Fruit fly (Drosophila melanogaster) whole organism, pupa: ENCODE results near the gene His3.3B.

ENCODE experiments used
- CG10348 ChIP-seq: fragments of 200-800 bp; sonication (Bioruptor generic); IDR thresholded peaks from 2 replicates; pipeline ENCODE4 v1.3.6; 2022; ENCODE audit warnings: missing biosample characterization, missing genetic modification characterization
- CG12605 ChIP-seq: fragments of 200-800 bp; sonication (Bioruptor generic); IDR thresholded peaks from 2 replicates; pipeline ENCODE4 v1.3.6; 2022; ENCODE audit warnings: missing biosample characterization, missing genetic modification characterization
- CG13204 ChIP-seq: fragments of 200-800 bp; sonication (Bioruptor generic); optimal IDR thresholded peaks from 2 replicates; lab custom pipeline; 2018; ENCODE audit warnings: missing biosample characterization, mild to moderate bottlenecking, missing genetic modification characterization, moderate library complexity
- CG14655 ChIP-seq: fragments of 200-800 bp; sonication (Bioruptor generic); optimal IDR thresholded peaks from 3 replicates; lab custom pipeline; 2017; ENCODE audit warnings: mild to moderate bottlenecking, missing biosample characterization, missing genetic modification reagents, missing genetic modification characterization
- CG15710 ChIP-seq: fragments of 200-800 bp; sonication (Bioruptor generic); optimal IDR thresholded peaks from 2 replicates; lab custom pipeline; 2018; ENCODE audit warnings: missing biosample characterization, mild to moderate bottlenecking, missing genetic modification characterization, moderate library complexity
- CG17806 ChIP-seq: fragments of 200-800 bp; sonication (Bioruptor generic); optimal IDR thresholded peaks from 2 replicates; lab custom pipeline; 2018; ENCODE audit warnings: missing biosample characterization, mild to moderate bottlenecking, missing genetic modification characterization, moderate library complexity
- CG32121 ChIP-seq: fragments of 200-800 bp; sonication (Bioruptor generic); IDR thresholded peaks from 2 replicates; pipeline ENCODE4 v1.3.6; 2022; ENCODE audit warnings: missing biosample characterization, missing genetic modification characterization
- CG34367 ChIP-seq: fragments of 200-800 bp; sonication (Bioruptor generic); optimal IDR thresholded peaks from 2 replicates; lab custom pipeline; 2018; ENCODE audit warnings: missing biosample characterization, mild to moderate bottlenecking, missing genetic modification characterization
- CG4496 ChIP-seq: fragments of 200-800 bp; sonication (Bioruptor generic); IDR thresholded peaks from 3 replicates; pipeline ENCODE4 v1.3.6; 2022; ENCODE audit warnings: missing biosample characterization, missing genetic modification characterization
- CG8159 ChIP-seq: fragments of 200-800 bp; sonication (Bioruptor generic); optimal IDR thresholded peaks from 3 replicates; lab custom pipeline; 2018; ENCODE audit warnings: missing biosample characterization, mild to moderate bottlenecking, missing genetic modification characterization, moderate library complexity
- CG8301 ChIP-seq: fragments of 200-800 bp; sonication (Bioruptor generic); optimal IDR thresholded peaks from 2 replicates; lab custom pipeline; 2018; ENCODE audit warnings: missing biosample characterization, mild to moderate bottlenecking, missing genetic modification characterization
- CG9948 ChIP-seq: fragments of 200-800 bp; sonication (Bioruptor generic); optimal IDR thresholded peaks from 2 replicates; lab custom pipeline; 2018; ENCODE audit warnings: missing biosample characterization, mild to moderate bottlenecking, missing genetic modification characterization, moderate library complexity
- D1 ChIP-seq: fragments of 200-800 bp; sonication (Bioruptor generic); optimal IDR thresholded peaks from 2 replicates; lab custom pipeline; 2018; ENCODE audit warnings: missing biosample characterization, mild to moderate bottlenecking, missing genetic modification characterization, moderate library complexity
- EcR ChIP-seq: fragments of 200-800 bp; sonication (Bioruptor generic); optimal IDR thresholded peaks from 3 replicates; lab custom pipeline; 2019; ENCODE audit warnings: missing biosample characterization, missing genetic modification characterization, mild to moderate bottlenecking, moderate library complexity, missing genetic modification reagents
- Ets98B ChIP-seq: fragments of 200-800 bp; sonication (Bioruptor generic); IDR thresholded peaks from 2 replicates; pipeline ENCODE4 v1.3.6; 2022; ENCODE audit warnings: missing biosample characterization, missing genetic modification characterization
- Pif1A ChIP-seq: fragments of 200-800 bp; sonication (Bioruptor generic); optimal IDR thresholded peaks from 3 replicates; lab custom pipeline; 2016; ENCODE audit warnings: missing biosample characterization, missing genetic modification characterization
- Pif1B ChIP-seq: fragments of 200-800 bp; sonication (Bioruptor generic); optimal IDR thresholded peaks from 3 replicates; lab custom pipeline; 2016; ENCODE audit warnings: missing biosample characterization, missing genetic modification characterization
- Snoo ChIP-seq: fragments of 200-800 bp; sonication (Bioruptor generic); optimal IDR thresholded peaks from 3 replicates; lab custom pipeline; 2017; ENCODE audit warnings: missing biosample characterization, mild to moderate bottlenecking, missing genetic modification characterization, inconsistent platforms
- fd96Ca ChIP-seq: fragments of 200-800 bp; sonication (Bioruptor generic); IDR thresholded peaks from 3 replicates; pipeline ENCODE4 v1.3.6; 2022; ENCODE audit warnings: missing biosample characterization, missing genetic modification characterization
- gl ChIP-seq: fragments of 200-800 bp; sonication (Bioruptor generic); optimal IDR thresholded peaks from 2 replicates; lab custom pipeline; 2018; ENCODE audit warnings: missing biosample characterization, mild to moderate bottlenecking, missing genetic modification characterization
- rn ChIP-seq: fragments of 200-800 bp; sonication (Bioruptor generic); IDR thresholded peaks from 2 replicates; pipeline ENCODE4 v1.3.6; 2022; ENCODE audit warnings: missing biosample characterization, missing genetic modification characterization

Gene His3.3B

dm6 chrX:9195311-9195710, 38.8 kb upstream of the His3.3B start:
- no peak for TF ChIP-seq gl (tag; lab: Kevin White, UChicago)
- no peak for TF ChIP-seq CG10348 (GFP tag; lab: Robert Waterston, UW)

- peak; percentile 26 for TF ChIP-seq CG34367
- TF ChIP-seq CG8159 (tag; lab: Kevin White, UChicago), result no peak
- TF ChIP-seq CG32121, result peak; percentile 27; the same call in 1 of the 2 replicates
- TF ChIP-seq CG15710 (tag; lab: Kevin White, UChicago), result peak; percentile 54
- TF ChIP-seq Ets98B (GFP tag; lab: Robert Waterston, UW), result no peak
- no peak for TF ChIP-seq Pif1B (GFP tag; lab: Kevin White, UChicago)
- 0 out of 2 replicates have a peak, but pooled peaks have one; percentile 20 for TF ChIP-seq rn (GFP tag; lab: Robert Waterston, UW)
- TF ChIP-seq CG17806 (tag; lab: Kevin White, UChicago), result peak; percentile 40
- no peak for TF ChIP-seq gl (tag; lab: Kevin White, UChicago)
- TF ChIP-seq fd96Ca (GFP tag; lab: Robert Waterston, UW), result no peak
- no peak for TF ChIP-seq D1 (tag; lab: Kevin White, UChicago)
- peak; percentile 21; the same call in 1 of the 2 replicates for TF ChIP-seq CG10348 (GFP tag; lab: Robert Waterston, UW)
- no peak for TF ChIP-seq CG14655
- TF ChIP-seq CG8301 (tag; lab: Kevin White, UChicago), result peak; percentile 53
- TF ChIP-seq EcR, result no peak
- TF ChIP-seq CG12605 (GFP tag; lab: Robert Waterston, UW), result no peak
- peak; percentile 56; the same call in 1 of the 3 replicates for TF ChIP-seq CG4496 (GFP tag; lab: Robert Waterston, UW)
- TF ChIP-seq CG9948 (tag; lab: Kevin White, UChicago), result peak; percentile 25
- no peak for TF ChIP-seq Pif1A (GFP tag; lab: Kevin White, UChicago)
- TF ChIP-seq Snoo (tag; lab: Kevin White, UChicago), result peak; percentile 23
- no peak for TF ChIP-seq CG13204
Measured at dm6 chrX:9193604-9194003, 37.1 kb upstream of the His3.3B start, which contains the start of gene CG12106. TSS of gene CG12106 (plus strand) at chrX:9193898.

- no peak for TF ChIP-seq CG13204
- TF ChIP-seq Ets98B (GFP tag; lab: Robert Waterston, UW), result no peak
- no peak for TF ChIP-seq CG15710 (tag; lab: Kevin White, UChicago)
- no peak for TF ChIP-seq fd96Ca (GFP tag; lab: Robert Waterston, UW)
- TF ChIP-seq D1 (tag; lab: Kevin White, UChicago), result no peak
- TF ChIP-seq Pif1B (GFP tag; lab: Kevin White, UChicago), result no peak
- TF ChIP-seq CG12605 (GFP tag; lab: Robert Waterston, UW), result no peak
- TF ChIP-seq rn (GFP tag; lab: Robert Waterston, UW), result no peak
Measured at dm6 chrX:9192429-9192828, 36.0 kb upstream of the His3.3B start, which contains the start of gene CG12056. TSS of gene CG12056 (plus strand) at chrX:9192669.

dm6 chrX:9191357-9191756, 34.9 kb upstream of the His3.3B start, which contains the start of gene CG12057:
TSS of gene CG12057 (plus strand) at chrX:9191657.
- no peak for TF ChIP-seq Snoo (tag; lab: Kevin White, UChicago)
- no peak for TF ChIP-seq fd96Ca (GFP tag; lab: Robert Waterston, UW)
- TF ChIP-seq rn (GFP tag; lab: Robert Waterston, UW), result no peak
- TF ChIP-seq CG17806 (tag; lab: Kevin White, UChicago), result no peak
- TF ChIP-seq CG8159 (tag; lab: Kevin White, UChicago), result no peak
- TF ChIP-seq Ets98B (GFP tag; lab: Robert Waterston, UW), result no peak
- TF ChIP-seq CG9948 (tag; lab: Kevin White, UChicago), result no peak
- no peak for TF ChIP-seq CG13204
- no peak for TF ChIP-seq CG32121
- TF ChIP-seq CG12605 (GFP tag; lab: Robert Waterston, UW), result no peak
- TF ChIP-seq CG4496 (GFP tag; lab: Robert Waterston, UW), result no peak
- TF ChIP-seq CG14655, result no peak
- TF ChIP-seq CG15710 (tag; lab: Kevin White, UChicago), result no peak
- no peak for TF ChIP-seq CG34367
- TF ChIP-seq CG10348 (GFP tag; lab: Robert Waterston, UW), result no peak
- no peak for TF ChIP-seq D1 (tag; lab: Kevin White, UChicago)
- no peak for TF ChIP-seq gl (tag; lab: Kevin White, UChicago)
- TF ChIP-seq Pif1B (GFP tag; lab: Kevin White, UChicago), result no peak
- no peak for TF ChIP-seq CG8301 (tag; lab: Kevin White, UChicago)

- TF ChIP-seq gl (tag; lab: Kevin White, UChicago) (no peak), Pif1B (GFP tag; lab: Kevin White, UChicago) (no peak), Snoo (tag; lab: Kevin White, UChicago) (no peak), CG8159 (tag; lab: Kevin White, UChicago) (no peak), CG8301 (tag; lab: Kevin White, UChicago) (no peak), CG13204 (no peak), D1 (tag; lab: Kevin White, UChicago) (no peak), Ets98B (GFP tag; lab: Robert Waterston, UW) (no peak), CG15710 (tag; lab: Kevin White, UChicago) (no peak), CG10348 (GFP tag; lab: Robert Waterston, UW) (no peak)
Measured at dm6 chrX:9190555-9191184, 34.2 kb upstream of the His3.3B start, which contains the start of gene CG12115. TSS of gene CG12115 (minus strand) at chrX:9190605.

dm6 chrX:9187429-9187828, 31.0 kb upstream of the His3.3B start:
- TF ChIP-seq Pif1B (GFP tag; lab: Kevin White, UChicago) (no peak), Pif1A (GFP tag; lab: Kevin White, UChicago) (no peak), CG34367 (no peak), CG12605 (GFP tag; lab: Robert Waterston, UW) (no peak), Snoo (tag; lab: Kevin White, UChicago) (no peak), CG9948 (tag; lab: Kevin White, UChicago) (no peak), rn (GFP tag; lab: Robert Waterston, UW) (no peak), fd96Ca (GFP tag; lab: Robert Waterston, UW) (no peak), gl (tag; lab: Kevin White, UChicago) (no peak), CG8159 (tag; lab: Kevin White, UChicago) (no peak), CG4496 (GFP tag; lab: Robert Waterston, UW) (no peak), Ets98B (GFP tag; lab: Robert Waterston, UW) (no peak), EcR (no peak), D1 (tag; lab: Kevin White, UChicago) (no peak), CG15710 (tag; lab: Kevin White, UChicago) (no peak), CG17806 (tag; lab: Kevin White, UChicago) (no peak), CG32121 (no peak), CG10348 (GFP tag; lab: Robert Waterston, UW) (no peak)
